Worm (Caenorhabditis elegans): ENCODE measurements around the gene F23F12.12.
A peak's percentile ranks its signal among the peaks of the same experiment; 100 is the strongest.

The F23F12.12 gene

ce11 chrIII:6536945-6537568 is 29.1 kb downstream of the F23F12.12 start, which contains the start of gene C09E7.4:
TSS of gene C09E7.4 (minus strand) at chrIII:6536995.
- TF ChIP-seq him-1 (tag; optimal IDR thresholded peaks at IDR 0.05) = no peak
- no peak for TF ChIP-seq madf-3 (GFP tag; IDR thresholded peaks at IDR 0.05)
- TF ChIP-seq K12H6.12 (tag; optimal IDR thresholded peaks at IDR 0.05) = peak; percentile 18
- 0 out of 2 replicates have a peak, but pooled peaks have one; percentile 11 for TF ChIP-seq ztf-25 (GFP tag; IDR thresholded peaks at IDR 0.05)

DNA sequence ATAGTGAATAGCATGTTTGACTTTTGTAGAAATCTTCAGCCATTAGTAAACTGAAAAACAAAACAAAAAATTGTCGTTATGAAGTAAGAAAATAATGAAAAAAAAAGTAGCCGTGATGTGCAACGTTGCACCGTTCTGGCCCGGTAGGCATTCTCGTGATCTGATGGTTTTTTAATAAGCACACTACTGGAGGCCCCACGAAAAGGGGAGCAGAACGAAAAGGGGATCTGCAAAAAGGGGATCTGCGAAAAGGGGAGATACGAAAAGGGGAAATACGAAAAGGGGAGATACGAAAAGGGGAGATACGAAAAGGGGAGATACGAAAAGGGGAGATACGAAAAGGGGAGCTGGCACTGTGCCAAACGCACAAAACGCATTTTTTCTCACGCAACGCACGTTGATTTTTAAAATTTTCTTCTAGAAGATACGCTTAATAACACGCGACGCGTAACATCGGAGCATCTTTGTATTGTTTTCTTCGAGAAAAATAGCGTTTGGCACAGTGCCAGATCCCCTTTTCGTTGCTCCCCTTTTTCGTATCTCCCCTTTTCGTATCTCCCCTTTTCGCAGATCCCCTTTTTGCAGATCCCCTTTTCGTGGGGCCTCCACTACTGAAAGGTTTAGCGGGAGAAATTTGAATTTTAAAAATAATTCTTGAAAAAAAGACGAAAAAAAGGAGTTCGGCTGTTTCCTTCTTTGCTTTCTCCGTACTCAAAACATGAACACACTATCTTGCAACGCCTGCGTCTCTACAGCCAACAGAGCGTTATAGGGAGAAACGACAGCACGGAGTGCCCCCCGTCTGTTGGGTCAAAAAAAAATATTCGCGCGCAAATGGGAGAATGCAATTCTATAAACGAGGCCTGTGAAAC is 43.5 kb downstream of the F23F12.12 start, which contains the start of gene C09E7.7:
Gene C09E7.7 (minus strand): TSS at position 57 of the 872 bp plus-strand sequence.
- peak; percentile 70 for TF ChIP-seq xnd-1 (tag; optimal IDR thresholded peaks at IDR 0.05)
- peak; percentile 75; the same call in 1 of the 2 replicates for TF ChIP-seq ztf-6 (GFP tag; IDR thresholded peaks at IDR 0.05)
- peak; percentile 86; the same call in 1 of the 2 replicates for TF ChIP-seq ztf-25 (GFP tag; IDR thresholded peaks at IDR 0.05)
- peak; percentile 31 for TF ChIP-seq ztf-26 (tag; optimal IDR thresholded peaks at IDR 0.05)
- peak; percentile 82 for TF ChIP-seq lin-26 (GFP tag; IDR thresholded peaks at IDR 0.05)
- TF ChIP-seq sea-2 (GFP tag; IDR thresholded peaks at IDR 0.05) = peak; percentile 71; the same call in 1 of the 2 replicates
- peak; percentile 51 for TF ChIP-seq akir-1 (GFP tag; optimal IDR thresholded peaks at IDR 0.05)
- peak in 1 of 2 experiments; percentile 5 for TF ChIP-seq rec-8 (tag; optimal IDR thresholded peaks at IDR 0.05)
- TF ChIP-seq rcor-1 (GFP tag; IDR thresholded peaks at IDR 0.05) = peak; percentile 85
- peak; percentile 18 for TF ChIP-seq athp-1 (tag; optimal IDR thresholded peaks at IDR 0.05)
- TF ChIP-seq lin-40 (tag; optimal IDR thresholded peaks at IDR 0.05) = peak; percentile 70
- TF ChIP-seq hrde-1 (tag; optimal IDR thresholded peaks at IDR 0.05; ENCODE audit: borderline replicate concordance) = peak; percentile 25
- peak; percentile 80 for TF ChIP-seq egrh-3 (GFP tag; IDR thresholded peaks at IDR 0.05)
- peak; percentile 81 for TF ChIP-seq D2030.7 (GFP tag; IDR thresholded peaks at IDR 0.05)
- TF ChIP-seq atf-7 (tag; optimal IDR thresholded peaks at IDR 0.05) = peak; percentile 57
- TF ChIP-seq unc-130 (GFP tag; optimal IDR thresholded peaks at IDR 0.05) = peak; percentile 24
- peak; percentile 48; the same call in 1 of the 2 replicates for TF ChIP-seq egl-18 (GFP tag; IDR thresholded peaks at IDR 0.05)
- TF ChIP-seq madf-8 (GFP tag; conservative IDR thresholded peaks at IDR 0.05) = peak; percentile 79
- TF ChIP-seq ztf-28 (GFP tag; IDR thresholded peaks at IDR 0.05) = peak; percentile 75; the same call in 1 of the 2 replicates
- peak; percentile 79 for TF ChIP-seq mcd-1 (GFP tag; IDR thresholded peaks at IDR 0.05)
- TF ChIP-seq hmg-1.2 (GFP tag; IDR thresholded peaks at IDR 0.05) = peak; percentile 94
- TF ChIP-seq let-526 (GFP tag; IDR thresholded peaks at IDR 0.05) = peak; percentile 45
- TF ChIP-seq lin-35 (GFP tag; optimal IDR thresholded peaks at IDR 0.05) = peak in 1 of 3 experiments; percentile 64
- peak; percentile 86 for TF ChIP-seq bed-2 (GFP tag; IDR thresholded peaks at IDR 0.05)
- TF ChIP-seq ztf-18 (tag; optimal IDR thresholded peaks at IDR 0.05) = peak; percentile 67
- TF ChIP-seq tlf-1 (GFP tag; optimal IDR thresholded peaks at IDR 0.05) = peak; percentile 54
- TF ChIP-seq madf-10 (tag; optimal IDR thresholded peaks at IDR 0.05) = peak; percentile 45
- 0 out of 2 replicates have a peak, but pooled peaks have one; percentile 26 for TF ChIP-seq madf-3 (GFP tag; IDR thresholded peaks at IDR 0.05)
- peak; percentile 78 for TF ChIP-seq B0336.3 (GFP tag; IDR thresholded peaks at IDR 0.05)
- TF ChIP-seq ZK185.1 (tag; optimal IDR thresholded peaks at IDR 0.05; ENCODE audit: poor library complexity, severe bottlenecking) = peak; percentile 6
- peak; percentile 63 for TF ChIP-seq somi-1 (GFP tag; optimal IDR thresholded peaks at IDR 0.05)
- peak; percentile 44 for TF ChIP-seq F22D6.2 (tag; optimal IDR thresholded peaks at IDR 0.05)
- TF ChIP-seq pbrm-1 (GFP tag; IDR thresholded peaks at IDR 0.05) = peak; percentile 70; the same call in 1 of the 2 replicates
- peak; percentile 42; the same call in 1 of the 2 replicates for TF ChIP-seq hsf-1 (GFP tag; IDR thresholded peaks at IDR 0.05)
- peak; percentile 9 for TF ChIP-seq tbp1 (GFP tag; optimal IDR thresholded peaks at IDR 0.05)
- peak; percentile 55 for TF ChIP-seq K12H6.12 (tag; optimal IDR thresholded peaks at IDR 0.05)
- peak; percentile 53 for TF ChIP-seq dpl-1 (GFP tag; optimal IDR thresholded peaks at IDR 0.05)
- TF ChIP-seq Y56A3A.18 (GFP tag; IDR thresholded peaks at IDR 0.05) = 0 out of 2 replicates have a peak, but pooled peaks have one; percentile 26
- TF ChIP-seq efl-1 (GFP tag; optimal IDR thresholded peaks at IDR 0.05) = peak; percentile 90
- TF ChIP-seq Y79H2A.3 (GFP tag; conservative IDR thresholded peaks at IDR 0.05) = peak; percentile 51; the same call in 1 of the 2 replicates
- peak; percentile 68; the same call in 1 of the 2 replicates for TF ChIP-seq egl-44 (GFP tag; IDR thresholded peaks at IDR 0.05)
